Fruit fly (Drosophila melanogaster) whole organism, embryonic: ENCODE measurements around the gene Traf4.

Source experiments
- CG10267 ChIP-seq: fragments of 200-800 bp; sonication (Bioruptor generic); optimal IDR thresholded peaks from 2 replicates; lab custom pipeline; 2018; ENCODE audit warnings: missing biosample characterization, mild to moderate bottlenecking, missing genetic modification characterization, moderate library complexity
- CG12071 ChIP-seq: fragments of 200-800 bp; sonication (Bioruptor generic); optimal IDR thresholded peaks from 3 replicates; lab custom pipeline; 2018; ENCODE audit warnings: missing biosample characterization, mild to moderate bottlenecking, missing genetic modification characterization
- CG12155 ChIP-seq: fragments of 200-800 bp; sonication (Bioruptor generic); optimal IDR thresholded peaks from 3 replicates; lab custom pipeline; 2016; ENCODE audit warnings: missing biosample characterization, missing genetic modification characterization
- CG13287 ChIP-seq: fragments of 200-800 bp; sonication (Bioruptor generic); IDR thresholded peaks from 2 replicates; pipeline ENCODE4 v1.3.6; 2022; ENCODE audit warnings: missing biosample characterization, missing genetic modification characterization; ENCODE audit not compliant: partially characterized antibody
- CG13624 ChIP-seq: fragments of 200-800 bp; sonication (Bioruptor generic); optimal IDR thresholded peaks from 2 replicates; lab custom pipeline; 2016; ENCODE audit warnings: missing biosample characterization, missing genetic modification characterization
- CG14050 ChIP-seq: fragments of 200-800 bp; sonication (Bioruptor generic); IDR thresholded peaks from 3 replicates; pipeline ENCODE4 v1.3.6; 2022; ENCODE audit warnings: missing biosample characterization, missing genetic modification characterization
- CG15514 ChIP-seq: fragments of 200-800 bp; sonication (Bioruptor generic); optimal IDR thresholded peaks from 3 replicates; lab custom pipeline; 2017; ENCODE audit warnings: missing biosample characterization, missing genetic modification characterization, mild to moderate bottlenecking, moderate library complexity, missing genetic modification reagents
- CG1647 ChIP-seq: fragments of 200-800 bp; sonication (Bioruptor generic); optimal IDR thresholded peaks from 3 replicates; lab custom pipeline; 2016; ENCODE audit warnings: missing biosample characterization, missing genetic modification characterization
- CG17186 ChIP-seq: fragments of 200-800 bp; sonication (Bioruptor generic); optimal IDR thresholded peaks from 3 replicates; lab custom pipeline; 2017; ENCODE audit warnings: missing biosample characterization, missing genetic modification reagents, missing genetic modification characterization
- CG31388 ChIP-seq: fragments of 200-800 bp; sonication (Bioruptor generic); optimal IDR thresholded peaks from 2 replicates; lab custom pipeline; 2016; ENCODE audit warnings: missing biosample characterization, missing genetic modification characterization
- CG33213 ChIP-seq: fragments of 200-800 bp; sonication (Bioruptor generic); optimal IDR thresholded peaks from 3 replicates; lab custom pipeline; 2016; ENCODE audit warnings: missing biosample characterization, missing genetic modification characterization
- CG3407 ChIP-seq: fragments of 200-800 bp; sonication (Bioruptor generic); optimal IDR thresholded peaks from 2 replicates; lab custom pipeline; 2018; ENCODE audit warnings: missing biosample characterization, mild to moderate bottlenecking, missing genetic modification characterization
- CG3726 ChIP-seq: fragments of 200-800 bp; sonication (Bioruptor generic); IDR thresholded peaks from 3 replicates; pipeline ENCODE4, ENCODE4 v1.3.6; 2022; ENCODE audit warnings: missing biosample characterization, missing genetic modification characterization
- CG3995 ChIP-seq: fragments of 200-800 bp; sonication (Bioruptor generic); optimal IDR thresholded peaks from 3 replicates; lab custom pipeline; 2016; ENCODE audit warnings: missing biosample characterization, missing genetic modification characterization
- CG4328 ChIP-seq: fragments of 200-800 bp; sonication (Bioruptor generic); optimal IDR thresholded peaks from 3 replicates; lab custom pipeline; 2017; ENCODE audit warnings: missing biosample characterization, missing genetic modification reagents, missing genetic modification characterization
- CG4707 ChIP-seq: fragments of 200-800 bp; sonication (Bioruptor generic); optimal IDR thresholded peaks from 2 replicates; lab custom pipeline; 2018; ENCODE audit warnings: missing biosample characterization, mild to moderate bottlenecking, missing genetic modification characterization, moderate library complexity
- CG6175 ChIP-seq: fragments of 200-800 bp; sonication (Bioruptor generic); IDR thresholded peaks from 3 replicates; pipeline ENCODE4 v1.3.6; 2022; ENCODE audit warnings: missing biosample characterization, missing genetic modification characterization
- CG6272 ChIP-seq: fragments of 200-800 bp; sonication (Bioruptor generic); IDR thresholded peaks from 2 replicates; pipeline ENCODE4 v1.3.6; 2022; ENCODE audit warnings: missing biosample characterization, missing genetic modification characterization
- CG6654 ChIP-seq: fragments of 200-800 bp; sonication (Bioruptor generic); optimal IDR thresholded peaks from 2 replicates; lab custom pipeline; 2017; ENCODE audit warnings: missing biosample characterization, mild to moderate bottlenecking, missing genetic modification characterization
- CG6791 ChIP-seq: fragments of 200-800 bp; sonication (Bioruptor generic); IDR thresholded peaks from 3 replicates; pipeline ENCODE4 v1.3.6; 2022; ENCODE audit warnings: missing biosample characterization, missing genetic modification characterization; ENCODE audit not compliant: partially characterized antibody
- CG7271 ChIP-seq: fragments of 200-800 bp; sonication (Bioruptor generic); optimal IDR thresholded peaks from 2 replicates; lab custom pipeline; 2018; ENCODE audit warnings: missing biosample characterization, mild to moderate bottlenecking, missing genetic modification characterization, moderate library complexity
- CG8388 ChIP-seq: fragments of 200-800 bp; sonication (Bioruptor generic); optimal IDR thresholded peaks from 2 replicates; lab custom pipeline; 2019; ENCODE audit warnings: missing biosample characterization, mild to moderate bottlenecking, missing genetic modification characterization, moderate library complexity
- Dp ChIP-seq: fragments of 200-800 bp; sonication (Bioruptor generic); optimal IDR thresholded peaks from 2 replicates; lab custom pipeline; 2018; ENCODE audit warnings: missing biosample characterization, mild to moderate bottlenecking, missing genetic modification characterization, moderate library complexity
- Eip74EF ChIP-seq, 2 experiments: fragments of 200-800 bp in 1 of 2; fragments of >200 bp in 1 of 2; sonication (Bioruptor generic) in 1 of 2; optimal IDR thresholded peaks; 2 replicates each; lab custom pipeline; 2017 to 2019; ENCODE audit warnings: missing biosample characterization in 2 of 2, missing genetic modification characterization in 2 of 2, mild to moderate bottlenecking in 1 of 2, moderate library complexity in 1 of 2
- Hr51 ChIP-seq, 2 experiments: fragments of 200-800 bp; sonication (Bioruptor generic); optimal IDR thresholded peaks; 2 replicates in 1 of 2; 3 replicates in 1 of 2; lab custom pipeline; 2016 to 2018; ENCODE audit warnings: missing biosample characterization in 2 of 2, missing genetic modification characterization in 2 of 2, mild to moderate bottlenecking in 1 of 2, moderate library complexity in 1 of 2
- Hsf ChIP-seq: fragments of 200-800 bp; sonication (Bioruptor generic); optimal IDR thresholded peaks from 3 replicates; lab custom pipeline; 2016; ENCODE audit warnings: missing biosample characterization, missing genetic modification characterization
- Kr ChIP-seq: fragments of 200-800 bp; sonication (Bioruptor generic); optimal IDR thresholded peaks from 2 replicates; lab custom pipeline; 2017; ENCODE audit warnings: missing biosample characterization, mild to moderate bottlenecking, missing genetic modification characterization
- MESR4 ChIP-seq: fragments of 200-800 bp; sonication (Bioruptor generic); optimal IDR thresholded peaks from 2 replicates; lab custom pipeline; 2018; ENCODE audit warnings: missing biosample characterization, mild to moderate bottlenecking, missing genetic modification characterization, moderate library complexity
- Mad ChIP-seq: fragments of 200-800 bp; sonication (Bioruptor generic); optimal IDR thresholded peaks from 2 replicates; lab custom pipeline; 2016; ENCODE audit warnings: missing biosample characterization, missing genetic modification characterization
- Mrtf ChIP-seq: fragments of 200-800 bp; sonication (Bioruptor generic); IDR thresholded peaks from 3 replicates; pipeline ENCODE4 v1.3.6; 2022; ENCODE audit warnings: missing biosample characterization, missing genetic modification characterization
- NFAT ChIP-seq: fragments of 200-800 bp; sonication (Bioruptor generic); IDR thresholded peaks from 2 replicates; pipeline ENCODE4 v1.3.6; 2022; ENCODE audit warnings: missing biosample characterization, missing genetic modification characterization
- Oaz ChIP-seq: fragments of 200-800 bp; sonication (Bioruptor generic); IDR thresholded peaks from 2 replicates; pipeline ENCODE4 v1.3.6; 2022; ENCODE audit warnings: missing biosample characterization, missing genetic modification characterization
- PHDP ChIP-seq: fragments of 200-800 bp; sonication (Bioruptor generic); optimal IDR thresholded peaks from 3 replicates; lab custom pipeline; 2018; ENCODE audit warnings: missing biosample characterization, mild to moderate bottlenecking, missing genetic modification characterization, moderate library complexity
- Sry-β ChIP-seq: fragments of 200-800 bp; sonication (Bioruptor generic); optimal IDR thresholded peaks from 2 replicates; lab custom pipeline; 2018; ENCODE audit warnings: missing biosample characterization, mild to moderate bottlenecking, missing genetic modification characterization, moderate library complexity
- chinmo ChIP-seq: fragments of 200-800 bp; sonication (Bioruptor generic); IDR thresholded peaks from 4 replicates; pipeline ENCODE4 v1.3.6; 2022; ENCODE audit warnings: missing biosample characterization, missing genetic modification characterization; ENCODE audit not compliant: partially characterized antibody
- ci ChIP-seq: fragments of 200-800 bp; sonication (Bioruptor generic); IDR thresholded peaks from 3 replicates; pipeline ENCODE4 v1.3.6; 2022; ENCODE audit warnings: missing biosample characterization, missing genetic modification characterization
- gcm2 ChIP-seq: fragments of 200-800 bp; sonication (Bioruptor generic); optimal IDR thresholded peaks from 2 replicates; lab custom pipeline; 2016; ENCODE audit warnings: missing biosample characterization, missing genetic modification characterization
- hkb ChIP-seq, 2 experiments: fragments of 200-800 bp in 1 of 2; fragments of >200 bp in 1 of 2; sonication (Bioruptor generic) in 1 of 2; IDR thresholded peaks in 1 of 2; optimal IDR thresholded peaks in 1 of 2; 2 replicates each; pipeline versions ENCODE4 v1.3.6 to Lab custom; 2017 to 2022; ENCODE audit warnings: missing biosample characterization in 1 of 2, missing genetic modification characterization in 1 of 2
- inv ChIP-seq: fragments of 200-800 bp; sonication (Bioruptor generic); IDR thresholded peaks from 2 replicates; pipeline ENCODE4 v1.3.6; 2022; ENCODE audit warnings: missing biosample characterization, missing genetic modification characterization; ENCODE audit not compliant: partially characterized antibody
- ken ChIP-seq: fragments of 200-800 bp; sonication (Bioruptor generic); IDR thresholded peaks from 3 replicates; pipeline ENCODE4 v1.3.6; 2022; ENCODE audit warnings: missing biosample characterization, missing genetic modification characterization
- lab ChIP-seq: fragments of 200-800 bp; sonication (Bioruptor generic); optimal IDR thresholded peaks from 3 replicates; lab custom pipeline; 2017; ENCODE audit warnings: missing biosample characterization, missing genetic modification characterization, mild to moderate bottlenecking, moderate library complexity, missing genetic modification reagents
- maf-S ChIP-seq: fragments of 200-800 bp; sonication (Bioruptor generic); optimal IDR thresholded peaks from 2 replicates; lab custom pipeline; 2016; ENCODE audit warnings: missing biosample characterization, missing genetic modification characterization
- onecut ChIP-seq: fragments of 200-800 bp; sonication (Bioruptor generic); IDR thresholded peaks from 2 replicates; pipeline ENCODE4 v1.3.6; 2022; ENCODE audit warnings: missing biosample characterization, missing genetic modification characterization
- sens ChIP-seq: fragments of 200-800 bp; sonication (Bioruptor generic); peaks from one replicate; lab custom pipeline; 2016; ENCODE audit warnings: missing biosample characterization, missing genetic modification characterization
- sens-2 ChIP-seq: fragments of 200-800 bp; sonication (Bioruptor generic); IDR thresholded peaks from 2 replicates; pipeline ENCODE4 v1.3.6; 2022; ENCODE audit warnings: missing biosample characterization, missing genetic modification characterization
- sim ChIP-seq: fragments of 200-800 bp; sonication (Bioruptor generic); IDR thresholded peaks from 2 replicates; pipeline ENCODE4 v1.3.6; 2022; ENCODE audit warnings: missing biosample characterization, missing genetic modification characterization
- sna ChIP-seq: fragments of 200-800 bp; sonication (Bioruptor generic); IDR thresholded peaks from 2 replicates; pipeline ENCODE4 v1.3.6; 2022; ENCODE audit warnings: missing biosample characterization, missing genetic modification characterization; ENCODE audit not compliant: partially characterized antibody
- sr ChIP-seq: fragments of 200-800 bp; sonication (Bioruptor generic); IDR thresholded peaks from 3 replicates; pipeline ENCODE4 v1.3.6; 2022; ENCODE audit warnings: missing biosample characterization, missing genetic modification characterization
- stwl ChIP-seq: fragments of 200-800 bp; sonication (Bioruptor generic); optimal IDR thresholded peaks from 3 replicates; lab custom pipeline; 2018; ENCODE audit warnings: missing biosample characterization, mild to moderate bottlenecking, missing genetic modification characterization, moderate library complexity

Gene Traf4

dm6 chr2L:4403013-4403604 is 41.4 kb downstream of the Traf4 start, which contains the start of gene Dim1 (continued):
- TF ChIP-seq CG3726 (GFP tag; lab: Robert Waterston, UW), result no peak
- TF ChIP-seq PHDP (tag; lab: Kevin White, UChicago), result no peak
- TF ChIP-seq Hsf (GFP tag; lab: Kevin White, UChicago), result peak; percentile 20
- TF ChIP-seq stwl (tag; lab: Kevin White, UChicago), result peak; percentile 82
- no peak for TF ChIP-seq CG12071 (GFP tag; lab: Kevin White, UChicago)
- no peak for TF ChIP-seq CG14050
- TF ChIP-seq Kr (GFP tag; lab: Kevin White, UChicago), result no peak
- TF ChIP-seq MESR4 (GFP tag; lab: Kevin White, UChicago), result peak; percentile 69
- TF ChIP-seq Oaz (GFP tag; lab: Robert Waterston, UW), result no peak
- peak; percentile 87 for TF ChIP-seq Dp (GFP tag; lab: Kevin White, UChicago)
- TF ChIP-seq inv, result peak; percentile 27; the same call in 1 of the 2 replicates
- TF ChIP-seq gcm2 (GFP tag; lab: Kevin White, UChicago), result no peak
- TF ChIP-seq onecut (GFP tag; lab: Robert Waterston, UW), result no peak
- no peak for TF ChIP-seq sim (GFP tag; lab: Robert Waterston, UW)
- no peak for TF ChIP-seq CG4707 (GFP tag; lab: Kevin White, UChicago)
- peak; percentile 29 for TF ChIP-seq Mad (GFP tag; lab: Kevin White, UChicago)
- TF ChIP-seq Mrtf, result no peak
- no peak for TF ChIP-seq CG10267
- no peak for TF ChIP-seq hkb (optimal IDR thresholded peaks at IDR 0.05; lab: Kevin White, UChicago)
- TF ChIP-seq hkb (GFP tag; IDR thresholded peaks at IDR 0.05; lab: Robert Waterston, UW), result peak; percentile 50
- TF ChIP-seq Sry-β (GFP tag; lab: Kevin White, UChicago), result no peak
- TF ChIP-seq ci (GFP tag; lab: Robert Waterston, UW), result no peak
- TF ChIP-seq CG13624 (GFP tag; lab: Kevin White, UChicago), result no peak
- TF ChIP-seq sens-2 (GFP tag; lab: Robert Waterston, UW), result no peak
- no peak for TF ChIP-seq ken
- peak; percentile 66 for TF ChIP-seq sens (GFP tag; lab: Kevin White, UChicago)
- TF ChIP-seq CG6272 (GFP tag; lab: Robert Waterston, UW), result no peak
- peak; percentile 36 for TF ChIP-seq CG17186 (GFP tag; lab: Kevin White, UChicago)
- TF ChIP-seq maf-S (GFP tag; lab: Kevin White, UChicago), result no peak
- peak; percentile 38 for TF ChIP-seq CG8388
- TF ChIP-seq CG6175, result no peak
- no peak for TF ChIP-seq CG31388 (GFP tag; lab: Kevin White, UChicago)
- peak; percentile 54 for TF ChIP-seq CG15514 (GFP tag; lab: Kevin White, UChicago)
- TF ChIP-seq sr (GFP tag; lab: Robert Waterston, UW), result no peak
- no peak for TF ChIP-seq lab
- no peak for TF ChIP-seq CG1647
- TF ChIP-seq chinmo (GFP tag; lab: Robert Waterston, UW), result peak; percentile 78; the same call in 1 of the 4 replicates
- no peak for TF ChIP-seq CG3995 (GFP tag; lab: Kevin White, UChicago)
- TF ChIP-seq Eip74EF (GFP tag; optimal IDR thresholded peaks at IDR 0.05; lab: Kevin White, UChicago), result no peak
- no peak for TF ChIP-seq CG6654 (GFP tag; lab: Kevin White, UChicago)
- TF ChIP-seq CG7271, result no peak
- peak; percentile 78 for TF ChIP-seq sna
- TF ChIP-seq CG6791 (GFP tag; lab: Robert Waterston, UW), result peak; percentile 86
- no peak for TF ChIP-seq CG3407
- peak; percentile 7 for TF ChIP-seq CG4328
- no peak for TF ChIP-seq NFAT (GFP tag; lab: Robert Waterston, UW)
- TF ChIP-seq CG33213 (GFP tag; lab: Kevin White, UChicago), result peak; percentile 49
- TF ChIP-seq CG12155 (GFP tag; lab: Kevin White, UChicago), result no peak
- peak; percentile 87 for TF ChIP-seq CG13287 (GFP tag; lab: Robert Waterston, UW)
- no peak for TF ChIP-seq Hr51 (GFP tag; optimal IDR thresholded peaks at IDR 0.05; lab: Kevin White, UChicago)
